Fruit fly (Drosophila melanogaster) whole organism: ENCODE results near the gene Etfb.

Source experiments
- CG8478 ChIP-seq: fragments of >200 bp; optimal IDR thresholded peaks from 2 replicates; lab custom pipeline; 2018; ENCODE audit warnings: inconsistent platforms
- Dll ChIP-seq: fragments of >200 bp; optimal IDR thresholded peaks from 2 replicates; lab custom pipeline; 2017
- EcR ChIP-seq, 2 experiments: fragments of >200 bp; optimal IDR thresholded peaks; 2 replicates each; lab custom pipeline; 2017; ENCODE audit warnings: missing biosample characterization in 2 of 2, missing genetic modification characterization in 2 of 2, missing genetic modification reagents in 2 of 2
- pan ChIP-seq: fragments of >200 bp; optimal IDR thresholded peaks from 2 replicates; lab custom pipeline; 2017
- psq ChIP-seq: fragments of >200 bp; optimal IDR thresholded peaks from 2 replicates; lab custom pipeline; 2017
- usp ChIP-seq: fragments of >200 bp; optimal IDR thresholded peaks from 2 replicates; lab custom pipeline; 2017; ENCODE audit warnings: missing biosample characterization, missing genetic modification characterization, mixed read lengths

Gene Etfb

DNA sequence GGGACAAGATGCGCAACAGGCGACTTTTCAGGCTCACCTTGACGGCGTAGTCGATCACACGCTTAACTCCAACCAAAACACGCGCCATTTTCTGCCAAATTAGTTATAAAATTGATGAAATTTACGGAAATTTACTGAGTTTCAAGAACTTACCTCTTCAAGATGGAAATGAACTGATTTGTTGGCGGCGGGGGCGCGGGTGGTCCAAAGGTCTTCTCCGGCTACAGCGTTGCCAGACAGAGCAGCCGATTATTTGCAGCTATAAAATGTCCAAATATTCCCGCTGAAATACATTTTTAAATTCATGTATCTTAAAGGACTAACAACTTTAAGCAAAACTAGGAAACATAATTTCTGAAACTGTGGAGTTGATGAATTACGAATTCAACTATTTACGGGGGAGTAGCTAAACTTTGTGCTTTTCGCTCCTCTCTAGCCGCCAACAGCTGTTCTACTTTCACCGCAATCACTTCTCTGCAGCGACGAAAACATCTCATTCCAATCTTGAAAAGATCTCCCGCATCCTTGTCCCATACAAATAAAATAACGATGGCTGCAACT, at the start of gene Etfb, which contains the start of gene CG7789:
Etfb (minus strand) TSS at position 193 of the 561 bp plus-strand sequence.
CG7789 (plus strand) TSS at position 444 of the 561 bp plus-strand sequence.
- TF ChIP-seq pan (lab: Kevin White, UChicago) (no peak), usp (GFP tag; lab: Kevin White, UChicago) (no peak), psq (lab: Kevin White, UChicago) (no peak), Dll (lab: Kevin White, UChicago) (no peak), CG8478 (lab: Kevin White, UChicago) (no peak), EcR (GFP tag; optimal IDR thresholded peaks at IDR 0.05; lab: Kevin White, UChicago) (no peak)

DNA sequence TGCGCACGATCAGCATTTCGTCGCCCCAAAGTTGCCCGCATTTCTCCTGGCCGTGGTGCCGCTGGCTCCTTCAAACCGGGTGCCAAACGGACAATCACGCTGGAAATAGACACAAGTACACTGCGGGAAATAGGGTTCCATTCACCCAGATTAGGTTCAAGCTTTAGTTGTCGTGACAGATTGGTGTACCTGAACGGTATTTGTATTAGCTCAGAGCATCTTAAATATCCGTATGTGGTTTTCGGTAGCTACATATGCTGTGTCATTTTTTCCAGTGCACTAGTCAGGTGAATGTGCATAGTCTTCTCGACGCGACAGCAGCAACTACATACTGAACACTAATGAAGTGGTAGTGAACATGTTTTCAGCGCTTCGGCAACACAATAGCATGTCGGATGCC, 44.4 kb upstream of the Etfb start:
- no peak for TF ChIP-seq CG8478 (lab: Kevin White, UChicago)
- no peak for TF ChIP-seq EcR (GFP tag; optimal IDR thresholded peaks at IDR 0.05; lab: Kevin White, UChicago)
- no peak for TF ChIP-seq psq (lab: Kevin White, UChicago)
- TF ChIP-seq pan (lab: Kevin White, UChicago) = no peak
- no peak for TF ChIP-seq Dll (lab: Kevin White, UChicago)
- TF ChIP-seq usp (GFP tag; lab: Kevin White, UChicago) = no peak

DNA sequence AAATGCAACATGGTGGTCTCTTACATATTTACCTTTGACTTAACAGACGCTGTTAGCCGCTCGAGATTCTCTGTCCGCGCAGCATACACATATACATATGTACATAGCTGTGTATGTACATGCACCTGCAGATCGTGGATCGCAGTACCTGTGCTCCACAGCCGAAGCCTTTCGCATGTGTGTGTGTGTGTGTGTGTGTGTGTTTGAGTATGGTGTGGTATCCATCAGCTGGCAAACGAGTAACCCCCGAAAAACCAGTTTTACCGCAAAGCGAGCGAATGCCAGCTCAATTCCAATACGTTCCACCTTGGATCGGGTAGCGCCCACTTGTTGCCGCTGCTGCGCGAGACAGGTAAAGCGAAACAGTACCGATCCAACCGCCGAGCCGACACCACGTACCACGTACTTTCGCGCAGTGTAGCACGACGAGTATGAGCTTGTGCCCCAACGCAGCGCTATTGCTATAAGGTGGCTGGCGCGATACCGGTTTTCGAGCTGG, 38.6 kb upstream of the Etfb start, which contains the start of gene Cad99C:
Cad99C (plus strand) TSS at position 365 of the 499 bp plus-strand sequence.
- TF ChIP-seq EcR (GFP tag; optimal IDR thresholded peaks at IDR 0.05; lab: Kevin White, UChicago) (no peak), Dll (lab: Kevin White, UChicago) (no peak), pan (lab: Kevin White, UChicago) (no peak), usp (GFP tag; lab: Kevin White, UChicago) (no peak), CG8478 (lab: Kevin White, UChicago) (no peak), psq (lab: Kevin White, UChicago) (no peak)

DNA sequence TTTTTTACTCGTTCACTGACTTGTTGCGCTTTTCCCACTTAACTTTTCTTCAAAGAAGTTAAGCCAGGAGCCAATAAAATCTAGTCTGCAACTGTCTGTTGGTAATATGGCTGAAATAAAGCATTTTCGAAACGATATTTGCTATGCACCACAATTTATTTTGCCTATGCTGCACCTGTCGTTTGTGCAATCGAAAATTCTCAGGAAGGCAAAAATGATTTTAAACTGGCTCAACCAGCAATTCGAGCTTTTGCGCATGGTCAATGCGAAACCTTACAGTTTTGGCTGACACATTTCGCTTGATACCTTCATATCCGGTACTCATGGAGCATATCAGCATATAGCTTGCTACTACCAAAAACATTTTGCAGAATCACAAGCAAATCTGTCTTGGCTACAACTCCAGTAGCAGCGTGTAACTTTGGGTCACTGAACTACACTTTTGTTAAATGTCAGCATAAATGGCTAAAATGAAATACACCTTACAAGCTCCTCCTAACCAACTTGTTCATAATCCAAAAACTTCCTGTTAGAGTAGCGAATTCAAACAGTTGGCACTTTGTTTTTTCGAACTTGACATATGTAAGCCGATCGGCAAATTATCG, 37.1 kb upstream of the Etfb start:
- TF ChIP-seq CG8478 (lab: Kevin White, UChicago) = no peak

DNA sequence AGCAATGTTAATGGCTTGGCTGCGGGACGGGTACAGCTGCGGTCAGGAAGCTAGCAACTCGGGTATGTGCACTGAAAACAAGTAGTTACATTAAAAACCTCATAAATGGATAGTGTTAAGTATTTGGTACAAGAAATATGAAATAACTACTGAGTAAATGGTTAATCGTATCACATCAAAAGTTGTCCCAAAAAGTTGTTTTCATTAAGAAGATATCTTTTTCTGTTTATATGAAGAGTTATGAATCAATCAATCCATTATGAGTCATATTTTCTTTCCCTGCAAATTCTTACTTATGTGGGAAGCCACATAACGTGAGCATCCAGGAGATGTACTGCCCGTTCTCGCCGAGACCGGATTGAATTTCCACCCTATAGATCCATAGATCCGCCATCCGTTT, 36.0 kb upstream of the Etfb start:
- TF ChIP-seq Dll (lab: Kevin White, UChicago) = no peak
- no peak for TF ChIP-seq EcR (GFP tag; optimal IDR thresholded peaks at IDR 0.05; lab: Kevin White, UChicago)
- no peak for TF ChIP-seq psq (lab: Kevin White, UChicago)

DNA sequence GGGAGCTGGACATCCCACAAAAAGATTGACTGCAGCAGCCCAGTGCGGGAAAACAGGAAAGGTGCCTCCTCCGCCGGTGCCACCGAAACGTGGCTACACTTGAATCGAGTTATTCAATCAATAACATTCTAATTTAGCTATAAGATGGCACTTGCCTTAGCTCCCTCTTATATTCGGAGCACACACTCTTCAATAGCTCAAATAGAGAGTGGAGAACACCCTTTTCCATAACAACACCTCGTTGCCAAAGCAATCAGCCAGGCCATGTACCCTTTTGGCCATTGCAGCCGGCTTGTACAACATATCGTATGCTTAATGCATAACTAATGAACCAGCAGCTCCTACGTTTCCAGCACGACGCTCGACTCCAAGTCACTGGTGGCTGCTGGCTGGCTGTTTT, 35.0 kb upstream of the Etfb start:
- TF ChIP-seq usp (GFP tag; lab: Kevin White, UChicago) (no peak), CG8478 (lab: Kevin White, UChicago) (no peak), psq (lab: Kevin White, UChicago) (no peak)

DNA sequence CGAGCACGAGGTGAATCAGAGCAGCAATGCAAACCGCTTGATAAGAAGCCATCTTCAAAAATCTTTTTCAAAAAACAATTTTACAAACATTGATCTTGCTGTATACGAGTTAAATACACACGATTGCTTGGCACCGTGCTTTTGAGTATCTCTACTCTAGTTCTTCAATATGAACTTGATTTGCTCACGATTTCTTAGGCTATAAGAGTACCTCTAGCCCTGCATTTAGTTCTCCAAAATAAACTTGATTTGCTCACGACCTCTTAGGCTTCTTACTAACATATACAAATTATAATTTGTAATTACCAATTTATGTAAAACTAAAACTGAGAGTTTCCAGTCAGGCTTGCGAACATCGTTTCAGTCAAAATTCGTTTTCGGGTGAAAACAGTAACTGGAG, 33.4 kb upstream of the Etfb start, which contains the start of gene CG42592:
CG42592 (minus strand) TSS at position 101 of the 400 bp plus-strand sequence.
- TF ChIP-seq EcR (GFP tag; optimal IDR thresholded peaks at IDR 0.05; lab: Kevin White, UChicago) (no peak), CG8478 (lab: Kevin White, UChicago) (no peak), usp (GFP tag; lab: Kevin White, UChicago) (no peak), psq (lab: Kevin White, UChicago) (no peak), pan (lab: Kevin White, UChicago) (no peak), Dll (lab: Kevin White, UChicago) (no peak)

DNA sequence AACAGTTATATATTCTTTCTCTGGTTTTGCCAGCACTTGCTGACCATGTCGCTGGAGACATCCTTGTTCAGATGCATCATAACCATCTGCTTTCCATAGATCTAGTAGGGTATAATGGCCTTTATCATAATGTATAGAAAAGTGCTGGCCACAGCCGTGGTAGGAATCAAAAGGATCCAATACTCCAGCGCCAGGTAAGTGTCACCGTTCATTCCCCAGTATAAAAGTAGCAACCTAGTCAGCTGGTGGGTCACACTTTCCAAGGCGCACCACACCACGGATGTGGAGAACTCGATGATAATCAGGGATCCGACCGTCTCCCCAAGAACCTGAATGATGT, 32.9 kb upstream of the Etfb start, which contains the start of gene Prtl99C:
Prtl99C (plus strand) TSS at position 241 of the 340 bp plus-strand sequence.
- TF ChIP-seq psq (lab: Kevin White, UChicago) (no peak), EcR (GFP tag; optimal IDR thresholded peaks at IDR 0.05; lab: Kevin White, UChicago) (no peak), Dll (lab: Kevin White, UChicago) (no peak), CG8478 (lab: Kevin White, UChicago) (no peak), pan (lab: Kevin White, UChicago) (no peak), usp (GFP tag; lab: Kevin White, UChicago) (no peak)

DNA sequence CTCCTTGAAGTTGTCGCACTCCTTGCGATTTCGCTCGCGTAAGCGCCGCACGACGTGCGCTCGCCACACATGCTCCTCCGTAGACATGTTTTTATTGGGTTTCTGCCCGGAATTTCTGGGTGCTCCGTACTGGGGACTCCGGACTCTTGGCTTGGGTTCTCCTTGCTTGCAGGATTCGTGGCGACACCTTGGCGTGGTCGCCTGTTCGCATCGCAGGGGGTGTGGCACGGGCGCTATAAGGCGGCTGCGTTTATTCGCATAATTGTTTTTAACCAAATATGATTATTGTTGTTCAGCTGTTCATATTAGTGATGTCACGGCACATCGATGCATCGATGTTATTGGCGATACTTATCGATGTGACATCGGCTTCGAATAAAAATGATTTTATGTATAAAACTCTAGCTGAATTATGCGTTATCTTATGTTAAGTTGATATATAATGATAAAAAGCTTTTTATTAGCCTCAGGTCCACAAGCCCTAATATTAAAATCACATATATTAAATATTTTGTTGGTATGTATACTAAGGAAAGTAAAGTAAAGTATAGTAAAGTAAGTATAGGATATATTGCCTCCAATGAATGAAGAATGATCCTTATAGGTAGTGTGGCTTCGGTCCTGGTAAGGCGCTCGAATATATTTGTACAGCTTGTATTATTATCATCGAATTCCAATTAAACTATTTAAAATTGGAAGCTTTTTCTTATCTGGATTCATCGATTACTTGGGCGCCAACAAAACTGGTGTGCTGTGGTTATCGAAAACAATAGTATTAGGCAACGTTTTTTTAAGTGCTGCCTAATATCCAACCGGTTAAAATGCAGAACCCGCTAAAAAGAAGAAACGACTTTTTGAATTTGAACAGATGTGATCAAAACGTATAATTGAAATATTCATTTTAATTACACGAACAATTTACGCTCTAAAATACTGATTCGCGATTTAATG, 32.3 kb upstream of the Etfb start, which contains the start of gene Atg16:
Atg16 (minus strand) TSS at position 343 of the 951 bp plus-strand sequence.
- TF ChIP-seq Dll (lab: Kevin White, UChicago) = no peak
- no peak for TF ChIP-seq EcR (GFP tag; optimal IDR thresholded peaks at IDR 0.05; lab: Kevin White, UChicago)
- no peak for TF ChIP-seq psq (lab: Kevin White, UChicago)
- TF ChIP-seq CG8478 (lab: Kevin White, UChicago) = no peak
- TF ChIP-seq usp (GFP tag; lab: Kevin White, UChicago) = no peak
- TF ChIP-seq pan (lab: Kevin White, UChicago) = no peak

DNA sequence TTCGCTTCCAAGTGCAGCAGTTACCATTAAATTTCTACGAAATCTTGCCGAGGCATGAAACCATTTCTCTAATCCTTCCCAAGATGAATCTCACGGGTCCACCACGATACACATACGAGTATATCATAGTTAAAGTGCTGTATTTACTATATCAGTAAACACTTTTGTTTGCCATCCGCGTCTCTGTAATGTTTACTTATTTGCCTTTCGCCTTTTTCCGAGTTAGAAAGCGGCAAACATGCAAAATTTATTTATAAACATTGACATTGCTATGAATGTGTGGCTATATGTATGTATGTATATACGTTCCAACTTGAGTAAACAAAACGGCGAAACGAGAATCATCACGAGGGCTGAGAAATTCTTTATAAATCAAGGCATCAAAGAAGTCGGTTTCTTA, 28.2 kb upstream of the Etfb start:
- TF ChIP-seq psq (lab: Kevin White, UChicago) = no peak
- TF ChIP-seq EcR (GFP tag; optimal IDR thresholded peaks at IDR 0.05; lab: Kevin White, UChicago) = no peak

DNA sequence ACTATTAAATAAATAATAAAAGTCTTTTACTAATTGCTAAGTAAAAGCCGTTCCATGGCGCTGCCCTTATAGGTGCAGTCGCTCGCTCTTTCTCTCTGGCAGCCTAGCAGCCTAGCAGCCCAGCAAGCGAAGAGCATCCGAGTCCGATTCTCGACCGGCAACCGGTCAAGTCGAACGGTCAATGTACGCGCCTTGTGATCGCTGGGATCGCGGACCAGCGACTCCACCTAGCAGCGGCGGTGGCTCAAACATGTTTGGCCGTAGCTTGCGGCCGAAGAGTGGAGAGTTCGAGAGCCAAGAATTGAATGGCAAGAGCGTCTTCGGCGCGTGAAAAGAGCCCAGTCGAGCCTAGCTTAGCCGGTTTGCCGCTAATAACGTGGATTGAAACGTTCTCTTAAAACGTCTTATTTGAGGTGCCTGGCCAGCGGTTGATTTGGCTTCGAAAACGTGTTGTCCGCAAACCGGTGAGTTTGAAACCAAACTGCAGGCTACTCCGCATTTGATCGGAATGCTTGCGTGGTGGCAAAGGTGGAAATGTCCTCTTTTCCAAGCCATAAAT, 26.6 kb upstream of the Etfb start:
- TF ChIP-seq EcR (GFP tag; optimal IDR thresholded peaks at IDR 0.05; lab: Kevin White, UChicago) (no peak), CG8478 (lab: Kevin White, UChicago) (no peak), Dll (lab: Kevin White, UChicago) (no peak), pan (lab: Kevin White, UChicago) (no peak), psq (lab: Kevin White, UChicago) (no peak), usp (GFP tag; lab: Kevin White, UChicago) (no peak)
